Worm (Caenorhabditis elegans) whole organism, early embryonic: ENCODE measurements around the gene grsp-4.

ENCODE experiments used
- ama-1 ChIP-seq: fragments of 150-350 bp; optimal IDR thresholded peaks from 2 replicates; lab custom pipeline; 2014
- ceh-13 ChIP-seq: fragments of 200-800 bp; sonication (Bioruptor generic); optimal IDR thresholded peaks from 2 replicates; lab custom pipeline; 2018; ENCODE audit warnings: mild to moderate bottlenecking, missing genetic modification characterization, missing compliant biosample characterization
- flt-1 ChIP-seq: fragments of 200-800 bp; sonication (Bioruptor generic); IDR thresholded peaks from 2 replicates; pipeline ENCODE4 v1.3.6; 2022; ENCODE audit warnings: missing genetic modification characterization, missing compliant biosample characterization
- sea-1 ChIP-seq: fragments of 200-800 bp; sonication (Bioruptor generic); conservative IDR thresholded peaks from 2 replicates; pipeline ENCODE4 v1.3.6; 2022; ENCODE audit warnings: missing genetic modification characterization, missing compliant biosample characterization
- tbx-11 ChIP-seq: fragments of 200-800 bp; sonication (Bioruptor generic); IDR thresholded peaks from 2 replicates; pipeline ENCODE4 v1.3.6; 2022; ENCODE audit warnings: missing genetic modification characterization, missing compliant biosample characterization
- tbx-37 ChIP-seq: fragments of 200-800 bp; sonication (Bioruptor generic); conservative IDR thresholded peaks from 2 replicates; pipeline ENCODE4 v1.3.6; 2022; ENCODE audit warnings: missing genetic modification reagents, missing genetic modification characterization, missing compliant biosample characterization

DNA sequence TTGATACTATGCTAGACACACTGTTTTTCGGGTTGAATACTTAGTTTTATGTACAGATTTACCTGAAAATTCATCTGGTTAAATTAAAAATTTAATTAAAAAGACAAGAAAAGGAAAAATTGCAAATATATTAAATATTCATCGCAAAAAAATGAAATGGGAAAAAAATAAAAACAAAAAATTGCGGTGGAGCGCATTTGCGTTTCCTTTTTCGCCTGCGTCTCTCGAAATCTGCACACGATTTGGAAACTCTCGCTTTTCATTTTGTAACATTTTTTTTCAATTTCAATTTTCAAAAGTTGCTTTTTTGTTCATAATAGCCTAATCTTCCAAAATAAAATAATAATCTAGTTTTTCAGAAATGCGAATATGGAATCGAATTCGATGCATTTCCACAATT is 37.1 kb upstream of the grsp-4 start, which contains the start of the genes F19F10.11 and C50E3.5:
- no peak for TF ChIP-seq tbx-11 (GFP tag; lab: Robert Waterston, UW)
- TF ChIP-seq flt-1 (GFP tag; lab: Robert Waterston, UW) = no peak
- no peak for TF ChIP-seq ama-1 (lab: Kevin White, UChicago)
- no peak for TF ChIP-seq ceh-13 (GFP tag; lab: Kevin White, UChicago)
- no peak for TF ChIP-seq sea-1 (GFP tag; lab: Robert Waterston, UW)
- TF ChIP-seq tbx-37 = no peak
